Fruit fly (Drosophila melanogaster): ENCODE results near the gene ND-13B.

ND-13B gene

DNA sequence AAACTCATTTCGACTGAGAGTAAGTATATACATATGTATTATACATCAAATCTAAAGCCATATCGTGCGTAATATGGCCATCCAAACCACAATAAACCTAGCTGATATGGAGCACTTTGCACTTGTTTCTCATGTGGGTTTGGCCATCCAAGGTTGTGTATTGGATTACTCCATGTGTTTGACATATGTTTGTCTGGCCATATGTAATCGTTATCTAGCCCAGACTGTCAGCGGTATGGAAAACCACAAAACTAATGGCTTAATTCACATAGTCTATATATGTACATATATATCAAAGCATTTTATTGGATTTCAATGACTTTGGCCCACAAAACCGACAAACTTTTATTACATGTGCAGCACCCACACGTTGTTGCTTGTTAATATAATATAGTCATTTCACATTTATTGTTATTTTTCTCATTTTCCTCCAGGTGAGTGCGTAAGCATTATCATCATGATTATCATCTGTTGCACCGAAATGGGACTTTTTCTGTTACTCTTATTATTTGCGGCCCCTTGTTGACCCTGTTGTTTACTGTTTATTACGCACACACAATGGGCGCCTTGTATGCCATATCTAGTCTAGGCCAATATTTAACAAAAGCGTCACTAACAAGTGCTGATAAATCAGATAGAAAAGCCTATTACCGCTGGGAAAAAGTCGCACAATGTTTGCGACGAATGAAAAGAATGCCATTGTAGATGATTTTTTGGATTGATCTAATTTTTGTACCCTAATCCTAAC is 37.3 kb downstream of the ND-13B start (continued):
- TF ChIP-seq CG11456 (GFP tag; IDR thresholded peaks at IDR 0.05) (no peak; the same call in 2 of the 3 replicates), CG12219 (GFP tag; optimal IDR thresholded peaks at IDR 0.05) (peak; percentile 56), cg (GFP tag; optimal IDR thresholded peaks at IDR 0.05) (no peak), salm (tag; optimal IDR thresholded peaks at IDR 0.05) (peak; percentile 70), jigr1 (GFP tag; IDR thresholded peaks at IDR 0.05) (no peak), CG17361 (GFP tag; IDR thresholded peaks at IDR 0.05) (peak; percentile 37; the same call in 1 of the 3 replicates), p53 (GFP tag; optimal IDR thresholded peaks at IDR 0.05) (peak; percentile 50), Rx (GFP tag; IDR thresholded peaks at IDR 0.05) (no peak), her (GFP tag; optimal IDR thresholded peaks at IDR 0.05) (peak; percentile 61), Hr51 (GFP tag; optimal IDR thresholded peaks at IDR 0.05) (peak; percentile 23 to 47), CG10321 (GFP tag; IDR thresholded peaks at IDR 0.05) (no peak), CG4617 (GFP tag; optimal IDR thresholded peaks at IDR 0.05; ENCODE audit: borderline replicate concordance) (peak; percentile 21), CG3065 (GFP tag; optimal IDR thresholded peaks at IDR 0.05) (no peak), ERR (GFP tag; optimal IDR thresholded peaks at IDR 0.05) (peak; percentile 29), eve (GFP tag; optimal IDR thresholded peaks at IDR 0.05) (no peak), pan (optimal IDR thresholded peaks at IDR 0.05) (no peak), pan (GFP tag; optimal IDR thresholded peaks at IDR 0.05 in 1 of 2, IDR thresholded peaks at IDR 0.05 in 1 of 2) (peak in 1 of 2 experiments; percentile 62), CG4730 (GFP tag; IDR thresholded peaks at IDR 0.05) (no peak), disco-r (GFP tag; optimal IDR thresholded peaks at IDR 0.05) (peak; percentile 12), ara (GFP tag; IDR thresholded peaks at IDR 0.05) (no peak; the same call in 1 of the 2 replicates), BtbVII (GFP tag; optimal IDR thresholded peaks at IDR 0.05) (peak; percentile 73), Blimp-1 (GFP tag; optimal IDR thresholded peaks at IDR 0.05) (peak; percentile 73), ato (GFP tag; IDR thresholded peaks at IDR 0.05; ENCODE audit: partially characterized antibody) (no peak), NC2β (GFP tag; optimal IDR thresholded peaks at IDR 0.05) (peak; percentile 61), CG13894 (tag; optimal IDR thresholded peaks at IDR 0.05) (no peak), E2f1 (GFP tag; IDR thresholded peaks at IDR 0.05) (0 out of 2 replicates have a peak, but pooled peaks have one; percentile 14), CG18764 (GFP tag; optimal IDR thresholded peaks at IDR 0.05) (peak; percentile 69), CG6654 (GFP tag; optimal IDR thresholded peaks at IDR 0.05) (no peak), zfh1 (GFP tag; IDR thresholded peaks at IDR 0.05) (peak; percentile 14; the same call in 1 of the 3 replicates), pnt (GFP tag; optimal IDR thresholded peaks at IDR 0.05) (peak; percentile 41), HHEX (GFP tag; optimal IDR thresholded peaks at IDR 0.05) (peak; percentile 84), CG3407 (GFP tag; optimal IDR thresholded peaks at IDR 0.05) (peak; percentile 80), Antp (GFP tag; optimal IDR thresholded peaks at IDR 0.05) (peak; percentile 51), CG7271 (tag; optimal IDR thresholded peaks at IDR 0.05) (peak; percentile 40), CG15479 (GFP tag; optimal IDR thresholded peaks at IDR 0.05) (no peak), MBD-R2 (GFP tag; IDR thresholded peaks at IDR 0.05) (peak; percentile 13; the same call in 1 of the 2 replicates), CG17568 (GFP tag; optimal IDR thresholded peaks at IDR 0.05) (peak; percentile 88), inv (GFP tag; IDR thresholded peaks at IDR 0.05; ENCODE audit: partially characterized antibody) (no peak), HLH54F (GFP tag; optimal IDR thresholded peaks at IDR 0.05) (peak; percentile 2), Myb (GFP tag; optimal IDR thresholded peaks at IDR 0.05) (peak; percentile 16), Nf-YC (tag; optimal IDR thresholded peaks at IDR 0.05) (peak; percentile 7), HmgD (GFP tag; optimal IDR thresholded peaks at IDR 0.05) (no peak), CG4707 (GFP tag; optimal IDR thresholded peaks at IDR 0.05) (peak; percentile 78), CG9215 (GFP tag; IDR thresholded peaks at IDR 0.05) (no peak), corto (GFP tag; optimal IDR thresholded peaks at IDR 0.05) (no peak), CG18011 (GFP tag; optimal IDR thresholded peaks at IDR 0.05) (peak; percentile 17), CG34224 (GFP tag; IDR thresholded peaks at IDR 0.05; ENCODE audit: partially characterized antibody) (no peak), lola (GFP tag; optimal IDR thresholded peaks at IDR 0.05) (peak in 1 of 3 experiments; percentile 4), eyg (GFP tag; optimal IDR thresholded peaks at IDR 0.05) (peak; percentile 53)
